Worm (Caenorhabditis elegans) whole organism, young adult: ENCODE data around the gene mrps-28.

Experiments
- B0019.2 ChIP-seq: fragments of 200-800 bp; sonication (Bioruptor generic); conservative IDR thresholded peaks from 2 replicates; pipeline ENCODE4 v1.3.6; 2022; ENCODE audit warnings: missing genetic modification reagents, missing genetic modification characterization, missing compliant biosample characterization
- C06A6.2 ChIP-seq: fragments of 200-800 bp; sonication (Bioruptor generic); conservative IDR thresholded peaks from 2 replicates; pipeline ENCODE4 v1.3.6; 2022; ENCODE audit warnings: missing genetic modification characterization, missing compliant biosample characterization
- D2030.7 ChIP-seq: fragments of 200-800 bp; sonication (Bioruptor generic); IDR thresholded peaks from 2 replicates; pipeline ENCODE4 v1.3.6; 2022; ENCODE audit warnings: missing genetic modification reagents, missing genetic modification characterization, missing compliant biosample characterization
- F23B12.7 ChIP-seq: sonication (generic microtip); optimal IDR thresholded peaks from 2 replicates; lab custom pipeline; 2017; ENCODE audit warnings: missing genetic modification characterization, mild to moderate bottlenecking, missing compliant biosample characterization, antibody characterized with exemption, moderate library complexity; ENCODE audit not compliant: insufficient read depth
- F49E8.2 ChIP-seq: sonication (generic microtip); optimal IDR thresholded peaks from 3 replicates; lab custom pipeline; 2017; ENCODE audit warnings: missing genetic modification characterization, mild to moderate bottlenecking, missing compliant biosample characterization, antibody characterized with exemption, moderate library complexity; ENCODE audit not compliant: insufficient read depth
- F57A8.1 ChIP-seq: fragments of 200-800 bp; sonication (Bioruptor generic); optimal IDR thresholded peaks from 2 replicates; lab custom pipeline; 2018; ENCODE audit warnings: mild to moderate bottlenecking, missing genetic modification characterization, moderate library complexity, missing compliant biosample characterization
- F57C9.4 ChIP-seq: sonication (generic microtip); optimal IDR thresholded peaks from 2 replicates; lab custom pipeline; 2017; ENCODE audit warnings: mild to moderate bottlenecking, missing genetic modification characterization, missing compliant biosample characterization
- Y53G8AR.9 ChIP-seq: fragments of 200-800 bp; sonication (Bioruptor generic); conservative IDR thresholded peaks from 2 replicates; pipeline ENCODE4 v1.3.6; 2022; ENCODE audit warnings: missing genetic modification reagents, missing genetic modification characterization, missing compliant biosample characterization
- akir-1 ChIP-seq: fragments of 200-800 bp; sonication (Bioruptor generic); optimal IDR thresholded peaks from 2 replicates; lab custom pipeline; 2018; ENCODE audit warnings: mild to moderate bottlenecking, missing genetic modification characterization, moderate library complexity, missing compliant biosample characterization
- aptf-3 ChIP-seq: fragments of 200-800 bp; sonication (Bioruptor generic); IDR thresholded peaks from 2 replicates; pipeline ENCODE4 v1.3.6; 2022; ENCODE audit warnings: missing genetic modification characterization, missing compliant biosample characterization
- atf-7 ChIP-seq: sonication (generic microtip); optimal IDR thresholded peaks from 2 replicates; lab custom pipeline; 2017; ENCODE audit warnings: mild to moderate bottlenecking, missing genetic modification characterization, missing compliant biosample characterization
- attf-5 ChIP-seq: fragments of 200-800 bp; sonication (Bioruptor generic); optimal IDR thresholded peaks from 2 replicates; lab custom pipeline; 2018; ENCODE audit warnings: mild to moderate bottlenecking, missing genetic modification characterization, missing compliant biosample characterization
- bed-2 ChIP-seq: fragments of 200-800 bp; sonication (Bioruptor generic); IDR thresholded peaks from 2 replicates; pipeline ENCODE4 v1.3.6; 2022; ENCODE audit warnings: missing genetic modification reagents, missing genetic modification characterization, missing compliant biosample characterization
- ceh-27 ChIP-seq: fragments of 200-800 bp; sonication (Bioruptor generic); optimal IDR thresholded peaks from 2 replicates; lab custom pipeline; 2018; ENCODE audit warnings: mild to moderate bottlenecking, missing genetic modification characterization, moderate library complexity, missing compliant biosample characterization
- ceh-91 ChIP-seq: fragments of 200-800 bp; sonication (Bioruptor generic); IDR thresholded peaks from 2 replicates; pipeline ENCODE4 v1.3.6; 2022; ENCODE audit warnings: missing genetic modification reagents, missing genetic modification characterization, missing compliant biosample characterization
- dpl-1 ChIP-seq: fragments of 150-350 bp; optimal IDR thresholded peaks from 2 replicates; lab custom pipeline; 2014; ENCODE audit warnings: missing biosample characterization, missing genetic modification reagents, missing genetic modification characterization
- efl-1 ChIP-seq: fragments of 150-350 bp; optimal IDR thresholded peaks from 2 replicates; lab custom pipeline; 2014; ENCODE audit warnings: missing biosample characterization, missing genetic modification reagents, missing genetic modification characterization
- egl-44 ChIP-seq: fragments of 200-800 bp; sonication (Bioruptor generic); IDR thresholded peaks from 2 replicates; pipeline ENCODE4 v1.3.6; 2022; ENCODE audit warnings: missing genetic modification reagents, missing genetic modification characterization, missing compliant biosample characterization
- ets-4 ChIP-seq: fragments of 200-800 bp; sonication (Bioruptor generic); optimal IDR thresholded peaks from 2 replicates; lab custom pipeline; 2018; ENCODE audit warnings: mild to moderate bottlenecking, missing genetic modification characterization, missing compliant biosample characterization
- hmg-1.2 ChIP-seq: fragments of 200-800 bp; sonication (Bioruptor generic); IDR thresholded peaks from 2 replicates; pipeline ENCODE4 v1.3.6; 2022; ENCODE audit warnings: missing genetic modification reagents, missing genetic modification characterization, missing compliant biosample characterization
- lag-1 ChIP-seq: fragments of 200-800 bp; sonication (Bioruptor generic); IDR thresholded peaks from 2 replicates; pipeline ENCODE4 v1.3.6; 2022; ENCODE audit warnings: missing genetic modification reagents, missing genetic modification characterization, missing compliant biosample characterization
- let-526 ChIP-seq: fragments of 200-800 bp; sonication (Bioruptor generic); IDR thresholded peaks from 2 replicates; pipeline ENCODE4 v1.3.6; 2022; ENCODE audit warnings: missing genetic modification reagents, missing genetic modification characterization, missing compliant biosample characterization
- lin-54 ChIP-seq: fragments of 200-800 bp; sonication (Bioruptor generic); optimal IDR thresholded peaks from 2 replicates; lab custom pipeline; 2018; ENCODE audit warnings: mild to moderate bottlenecking, missing genetic modification characterization, missing compliant biosample characterization
- lir-1 ChIP-seq: fragments of 200-800 bp; sonication (Bioruptor generic); conservative IDR thresholded peaks from 2 replicates; pipeline ENCODE4 v1.3.6; 2022; ENCODE audit warnings: missing genetic modification reagents, missing genetic modification characterization, missing compliant biosample characterization
- lsl-1 ChIP-seq: fragments of 200-800 bp; sonication (Bioruptor generic); optimal IDR thresholded peaks from 2 replicates; lab custom pipeline; 2018; ENCODE audit warnings: mild to moderate bottlenecking, missing genetic modification characterization, moderate library complexity, missing compliant biosample characterization
- madf-6 ChIP-seq: fragments of 200-800 bp; sonication (Bioruptor generic); IDR thresholded peaks from 2 replicates; pipeline ENCODE4 v1.3.6; 2022; ENCODE audit warnings: missing genetic modification reagents, missing genetic modification characterization, missing compliant biosample characterization
- madf-8 ChIP-seq: fragments of 200-800 bp; sonication (Bioruptor generic); conservative IDR thresholded peaks from 2 replicates; pipeline ENCODE4 v1.3.6; 2022; ENCODE audit warnings: missing genetic modification reagents, missing genetic modification characterization, missing compliant biosample characterization
- mcd-1 ChIP-seq: fragments of 200-800 bp; sonication (Bioruptor generic); IDR thresholded peaks from 2 replicates; pipeline ENCODE4 v1.3.6; 2022; ENCODE audit warnings: missing genetic modification reagents, missing genetic modification characterization, missing compliant biosample characterization
- mes-4 ChIP-seq: sonication (generic microtip); optimal IDR thresholded peaks from 2 replicates; lab custom pipeline; 2016; ENCODE audit warnings: missing genotype, missing genetic modification characterization, missing compliant biosample characterization
- mxl-1 ChIP-seq: sonication (generic microtip); optimal IDR thresholded peaks from 2 replicates; lab custom pipeline; 2016; ENCODE audit warnings: missing genetic modification characterization, missing compliant biosample characterization
- nfya-1 ChIP-seq: sonication (generic microtip); optimal IDR thresholded peaks from 2 replicates; lab custom pipeline; 2017; ENCODE audit warnings: antibody characterized with exemption, missing compliant biosample characterization, missing genetic modification characterization, borderline replicate concordance; ENCODE audit not compliant: insufficient read depth
- nfya-2 ChIP-seq: fragments of 200-800 bp; sonication (Bioruptor generic); IDR thresholded peaks from 2 replicates; pipeline ENCODE4 v1.3.6; 2022; ENCODE audit warnings: missing genetic modification reagents, missing genetic modification characterization, missing compliant biosample characterization
- rec-8 ChIP-seq, 2 experiments: sonication (generic microtip); optimal IDR thresholded peaks; 2 replicates each; lab custom pipeline; 2016; ENCODE audit warnings: mild to moderate bottlenecking in 2 of 2, missing genetic modification characterization in 2 of 2, missing genetic modification reagents in 2 of 2, missing genotype in 2 of 2, missing biosample characterization in 1 of 2, missing compliant biosample characterization in 1 of 2, moderate library complexity in 1 of 2
- rpc-1 ChIP-seq, 2 experiments: fragments of 150-350 bp in 1 of 2; sonication (generic microtip) in 1 of 2; optimal IDR thresholded peaks; 2 replicates each; lab custom pipeline; 2014 to 2018; ENCODE audit warnings: missing biosample characterization in 1 of 2, missing genetic modification characterization in 1 of 2, missing genetic modification reagents in 1 of 2, missing genotype in 1 of 2
- snpc-1.1 ChIP-seq: sonication (generic microtip); optimal IDR thresholded peaks from 2 replicates; lab custom pipeline; 2017; ENCODE audit warnings: missing genetic modification characterization, mild to moderate bottlenecking, missing compliant biosample characterization, antibody characterized with exemption, moderate library complexity, missing genotype, missing genetic modification reagents; ENCODE audit not compliant: insufficient read depth
- snpc-3.4 ChIP-seq: sonication (generic microtip); optimal IDR thresholded peaks from 2 replicates; lab custom pipeline; 2017; ENCODE audit warnings: missing genetic modification characterization, mild to moderate bottlenecking, missing compliant biosample characterization, antibody characterized with exemption, moderate library complexity, missing genotype, missing genetic modification reagents
- tbp1 ChIP-seq: fragments of 200-800 bp; sonication (Bioruptor generic); optimal IDR thresholded peaks from 2 replicates; lab custom pipeline; 2018; ENCODE audit warnings: mild to moderate bottlenecking, missing genetic modification characterization, missing compliant biosample characterization
- tlf-1 ChIP-seq: fragments of 200-800 bp; sonication (Bioruptor generic); optimal IDR thresholded peaks from 2 replicates; lab custom pipeline; 2018; ENCODE audit warnings: mild to moderate bottlenecking, missing genetic modification characterization, missing compliant biosample characterization
- unc-130 ChIP-seq: sonication (generic microtip); optimal IDR thresholded peaks from 2 replicates; lab custom pipeline; 2016; ENCODE audit warnings: missing genetic modification reagents, missing genetic modification characterization, missing compliant biosample characterization
- xnd-1 ChIP-seq: sonication (generic microtip); optimal IDR thresholded peaks from 2 replicates; lab custom pipeline; 2016; ENCODE audit warnings: missing genotype, missing genetic modification reagents, missing genetic modification characterization, missing compliant biosample characterization
- zim-3 ChIP-seq: sonication (generic microtip); optimal IDR thresholded peaks from 2 replicates; lab custom pipeline; 2017; ENCODE audit warnings: mild to moderate bottlenecking, missing genetic modification characterization, moderate library complexity, missing compliant biosample characterization
- ztf-18 ChIP-seq: sonication (generic microtip); optimal IDR thresholded peaks from 2 replicates; lab custom pipeline; 2016; ENCODE audit warnings: missing genotype, mild to moderate bottlenecking, missing genetic modification characterization, missing compliant biosample characterization
- ztf-3 ChIP-seq: fragments of 200-800 bp; sonication (Bioruptor generic); optimal IDR thresholded peaks from 2 replicates; lab custom pipeline; 2018; ENCODE audit warnings: mild to moderate bottlenecking, missing genetic modification characterization, missing compliant biosample characterization

mrps-28 gene

ce11 chrV:19643015-19643414 lies 1.0 kb upstream of the mrps-28 start (continued):
- no peak for TF ChIP-seq tlf-1 (GFP tag; lab: Kevin White, UChicago)
- TF ChIP-seq attf-5 (GFP tag; lab: Kevin White, UChicago), result peak; percentile 76
- TF ChIP-seq lag-1 (GFP tag; lab: Robert Waterston, UW), result peak; percentile 89
- peak; percentile 89 for TF ChIP-seq F23B12.7 (tag; lab: Kevin White, UChicago)
- peak; percentile 94 for TF ChIP-seq mes-4 (tag; lab: Kevin White, UChicago)
- TF ChIP-seq C06A6.2 (GFP tag; lab: Robert Waterston, UW), result peak; percentile 73
- TF ChIP-seq lir-1, result 0 out of 2 replicates have a peak, but pooled peaks have one; percentile 43
- peak; percentile 88 for TF ChIP-seq unc-130 (GFP tag; lab: Kevin White, UChicago)
- TF ChIP-seq snpc-3.4, result peak; percentile 94
- peak; percentile 92 for TF ChIP-seq egl-44 (GFP tag; lab: Robert Waterston, UW)
- peak; percentile 90; the same call in 1 of the 2 replicates for TF ChIP-seq aptf-3 (GFP tag; lab: Robert Waterston, UW)
- TF ChIP-seq F57C9.4, result no peak
- peak; percentile 94 for TF ChIP-seq D2030.7
- peak; percentile 91 for TF ChIP-seq ceh-27 (GFP tag; lab: Kevin White, UChicago)

- peak; percentile 5 for TF ChIP-seq xnd-1
- peak; percentile 66 for TF ChIP-seq lin-54 (GFP tag; lab: Kevin White, UChicago)
- no peak for TF ChIP-seq F57A8.1
- TF ChIP-seq D2030.7, result 0 out of 2 replicates have a peak, but pooled peaks have one; percentile 20
- TF ChIP-seq ceh-91 (GFP tag; lab: Robert Waterston, UW), result 0 out of 2 replicates have a peak, but pooled peaks have one; percentile 20
- peak; percentile 29 for TF ChIP-seq F49E8.2
- peak; percentile 6 for TF ChIP-seq dpl-1 (GFP tag; lab: Kevin White, UChicago)
- TF ChIP-seq madf-6 (GFP tag; lab: Robert Waterston, UW), result peak; percentile 57; the same call in 1 of the 2 replicates
- TF ChIP-seq madf-8 (GFP tag; lab: Robert Waterston, UW), result peak; percentile 46
- no peak for TF ChIP-seq tlf-1 (GFP tag; lab: Kevin White, UChicago)
- peak; percentile 69 for TF ChIP-seq efl-1
- peak; percentile 22 for TF ChIP-seq lsl-1 (GFP tag; lab: Kevin White, UChicago)
- no peak for TF ChIP-seq ceh-27 (GFP tag; lab: Kevin White, UChicago)
- no peak for TF ChIP-seq ztf-18
These were observed 1.6 kb downstream of the mrps-28 start, which contains the start of gene Y43F8C.9 for ce11 chrV:19645572-19646155. Gene Y43F8C.9, plus strand, starts transcription at chrV:19646105.

DNA sequence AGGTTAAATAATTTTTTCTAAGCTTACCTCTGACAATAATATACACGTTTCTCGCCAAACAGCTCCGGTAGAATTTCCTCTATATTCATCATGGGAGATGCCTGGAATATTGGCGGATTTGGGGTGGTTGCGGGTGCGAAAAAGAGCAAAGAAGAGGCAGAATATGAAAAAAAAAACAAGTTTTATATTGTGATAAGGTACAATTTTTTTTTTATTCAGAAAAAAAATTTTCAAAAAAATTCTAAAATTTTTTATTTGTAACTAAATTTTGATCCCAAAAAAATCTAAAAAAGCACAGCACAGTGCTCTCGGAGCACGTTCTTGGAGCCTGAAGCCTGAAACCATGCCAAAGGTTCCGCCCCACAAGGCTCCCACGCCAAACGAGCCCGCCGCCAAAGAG lies 11.1 kb downstream of the mrps-28 start, which contains the start of gene dmd-3:
TSS of gene dmd-3 (minus strand) at position 101 of the 400 bp plus-strand sequence.
- TF ChIP-seq tbp1 (GFP tag; lab: Kevin White, UChicago) (no peak), zim-3 (tag; lab: Kevin White, UChicago) (no peak), rpc-1 (optimal IDR thresholded peaks at IDR 0.05; lab: Kevin White, UChicago) (no peak), rpc-1 (tag; optimal IDR thresholded peaks at IDR 0.05; lab: Kevin White, UChicago) (peak; percentile 3)

DNA sequence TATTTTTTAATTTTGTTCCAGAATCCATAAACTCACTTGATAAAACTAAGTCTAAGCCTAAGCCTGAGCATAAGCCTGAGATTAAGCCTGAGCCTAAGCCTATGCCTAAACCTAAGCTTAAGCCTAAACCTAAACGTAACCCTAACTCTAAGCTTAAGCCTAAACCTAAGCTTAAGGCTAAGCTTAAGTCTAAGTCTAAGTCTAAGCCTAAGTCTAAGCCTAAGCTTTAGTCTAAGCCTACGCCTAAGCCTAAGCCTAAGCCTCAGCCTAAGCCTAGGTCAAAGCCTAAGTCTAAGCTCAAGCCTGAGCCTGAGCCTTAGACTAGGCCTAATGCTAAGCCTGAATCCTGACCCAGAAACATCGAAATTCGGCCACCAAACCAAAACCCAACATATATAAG lies 20.5 kb downstream of the mrps-28 start:
- TF ChIP-seq tlf-1 (GFP tag; lab: Kevin White, UChicago), result no peak
- TF ChIP-seq Y53G8AR.9 (GFP tag; lab: Robert Waterston, UW), result no peak
- no peak for TF ChIP-seq nfya-1 (tag; lab: Kevin White, UChicago)
- no peak for TF ChIP-seq nfya-2 (GFP tag; lab: Robert Waterston, UW)
- no peak for TF ChIP-seq hmg-1.2 (GFP tag; lab: Robert Waterston, UW)
- TF ChIP-seq rec-8 (tag; optimal IDR thresholded peaks at IDR 0.05; lab: Kevin White, UChicago), result no peak
- TF ChIP-seq bed-2 (GFP tag; lab: Robert Waterston, UW), result no peak
- TF ChIP-seq ets-4 (GFP tag; lab: Kevin White, UChicago), result no peak
- TF ChIP-seq akir-1 (GFP tag; lab: Kevin White, UChicago), result no peak
- no peak for TF ChIP-seq B0019.2 (GFP tag; lab: Robert Waterston, UW)
- no peak for TF ChIP-seq ztf-3 (GFP tag; lab: Kevin White, UChicago)
- no peak for TF ChIP-seq mxl-1 (tag; lab: Kevin White, UChicago)
- no peak for TF ChIP-seq atf-7
- TF ChIP-seq snpc-1.1, result no peak
- no peak for TF ChIP-seq mcd-1 (GFP tag; lab: Robert Waterston, UW)
- no peak for TF ChIP-seq let-526
